Fruit fly (Drosophila melanogaster): ENCODE results near the gene Ccp84Af.

Ccp84Af gene

dm6 chr3R:6688160-6688559 lies 1.9 kb downstream of the Ccp84Af start:
- no peak for TF ChIP-seq Lhr (GFP tag; optimal IDR thresholded peaks at IDR 0.05)
- peak; percentile 78 for TF ChIP-seq Blimp-1 (GFP tag; optimal IDR thresholded peaks at IDR 0.05)

dm6 chr3R:6687219-6687618 lies 2.8 kb downstream of the Ccp84Af start:
- TF ChIP-seq HLHmδ (GFP tag; optimal IDR thresholded peaks at IDR 0.05) (no peak), peb (GFP tag; IDR thresholded peaks at IDR 0.05) (no peak), CG2889 (GFP tag; IDR thresholded peaks at IDR 0.05) (no peak), chif (GFP tag; optimal IDR thresholded peaks at IDR 0.05) (no peak), CG34422 (GFP tag; IDR thresholded peaks at IDR 0.05) (0 out of 3 replicates have a peak, but pooled peaks have one; percentile 8), CG32772 (GFP tag; IDR thresholded peaks at IDR 0.05) (0 out of 2 replicates have a peak, but pooled peaks have one; percentile 27), CG10959 (GFP tag; IDR thresholded peaks at IDR 0.05) (no peak), ranshi (GFP tag; IDR thresholded peaks at IDR 0.05) (no peak), crol (GFP tag; IDR thresholded peaks at IDR 0.05) (0 out of 2 replicates have a peak, but pooled peaks have one; percentile 48), CG11085 (GFP tag; IDR thresholded peaks at IDR 0.05) (no peak), CG15601 (tag; optimal IDR thresholded peaks at IDR 0.05) (no peak), CG16863 (GFP tag; optimal IDR thresholded peaks at IDR 0.05) (no peak), CG15011 (GFP tag; optimal IDR thresholded peaks at IDR 0.05) (no peak), vnd (GFP tag; IDR thresholded peaks at IDR 0.05; ENCODE audit: partially characterized antibody) (no peak), Ptx1 (GFP tag; IDR thresholded peaks at IDR 0.05) (0 out of 2 replicates have a peak, but pooled peaks have one; percentile 17), Optix (GFP tag; IDR thresholded peaks at IDR 0.05) (0 out of 3 replicates have a peak, but pooled peaks have one; percentile 17), CG3281 (GFP tag; optimal IDR thresholded peaks at IDR 0.05) (no peak), CG14860 (GFP tag; IDR thresholded peaks at IDR 0.05; ENCODE audit: partially characterized antibody) (0 out of 3 replicates have a peak, but pooled peaks have one; percentile 14), slbo (GFP tag; IDR thresholded peaks at IDR 0.05) (0 out of 2 replicates have a peak, but pooled peaks have one; percentile 33), Hr39 (optimal IDR thresholded peaks at IDR 0.05) (peak; percentile 69), prd (optimal IDR thresholded peaks at IDR 0.05) (no peak), prd (GFP tag; IDR thresholded peaks at IDR 0.05) (no peak)

dm6 chr3R:6686428-6686827 lies 3.6 kb downstream of the Ccp84Af start, which contains the start of gene Ccp84Ag:
Ccp84Ag (plus strand) TSS chr3R:6686728.
- TF ChIP-seq CG34376 (GFP tag; optimal IDR thresholded peaks at IDR 0.05) = no peak
- no peak for TF ChIP-seq CG3995 (GFP tag; optimal IDR thresholded peaks at IDR 0.05)
- peak; percentile 40; the same call in 1 of the 2 replicates for TF ChIP-seq vvl (GFP tag; IDR thresholded peaks at IDR 0.05)
- no peak for TF ChIP-seq btn (GFP tag; optimal IDR thresholded peaks at IDR 0.05)
- TF ChIP-seq prd (optimal IDR thresholded peaks at IDR 0.05) = no peak
- no peak for TF ChIP-seq prd (GFP tag; IDR thresholded peaks at IDR 0.05)
- TF ChIP-seq bab2 (GFP tag; optimal IDR thresholded peaks at IDR 0.05) = no peak
- TF ChIP-seq CG9215 (GFP tag; IDR thresholded peaks at IDR 0.05) = 0 out of 2 replicates have a peak, but pooled peaks have one; percentile 12
- peak; percentile 52 for TF ChIP-seq Ets65A (GFP tag)
- no peak for TF ChIP-seq stc (GFP tag; IDR thresholded peaks at IDR 0.05)
- TF ChIP-seq kni (GFP tag; optimal IDR thresholded peaks at IDR 0.05) = peak; percentile 13
- no peak for TF ChIP-seq CG17359 (tag; optimal IDR thresholded peaks at IDR 0.05)
- TF ChIP-seq NC2β (GFP tag; optimal IDR thresholded peaks at IDR 0.05) = no peak
- no peak for TF ChIP-seq Neu2 (GFP tag; optimal IDR thresholded peaks at IDR 0.05; ENCODE audit: borderline replicate concordance)
- peak; percentile 21; the same call in 1 of the 2 replicates for TF ChIP-seq crol (GFP tag; IDR thresholded peaks at IDR 0.05)
- TF ChIP-seq CG17186 (GFP tag; optimal IDR thresholded peaks at IDR 0.05) = no peak

dm6 chr3R:6684145-6684544 lies 5.9 kb downstream of the Ccp84Af start, which contains the start of gene Edg84A:
Edg84A (plus strand) TSS chr3R:6684445.
- no peak for TF ChIP-seq CG12104 (GFP tag; optimal IDR thresholded peaks at IDR 0.05)
- no peak for TF ChIP-seq CG33557 (GFP tag; optimal IDR thresholded peaks at IDR 0.05)
- TF ChIP-seq CG12659 (GFP tag; optimal IDR thresholded peaks at IDR 0.05) = no peak
- no peak for TF ChIP-seq gro (GFP tag; optimal IDR thresholded peaks at IDR 0.05)
- TF ChIP-seq crp (GFP tag; optimal IDR thresholded peaks at IDR 0.05) = no peak
